Worm (Caenorhabditis elegans): ENCODE results near the gene M110.9.

Gene M110.9

ce11 chrII:8199803-8200202, 31.3 kb upstream of the M110.9 start:
- no peak for TF ChIP-seq ces-1 (GFP tag; optimal IDR thresholded peaks at IDR 0.05)
- no peak for TF ChIP-seq ceh-82 (tag; optimal IDR thresholded peaks at IDR 0.05)
- TF ChIP-seq elt-3 (tag; optimal IDR thresholded peaks at IDR 0.05), result peak in 1 of 6 experiments; percentile 27
- TF ChIP-seq lin-14 (GFP tag; optimal IDR thresholded peaks at IDR 0.05), result peak; percentile 34
- TF ChIP-seq ztf-4 (tag; optimal IDR thresholded peaks at IDR 0.05), result no peak
- peak; percentile 30 for TF ChIP-seq nhr-85 (tag)
- peak; percentile 100 for TF ChIP-seq blmp-1 (tag; optimal IDR thresholded peaks at IDR 0.05)
- no peak for TF ChIP-seq mdl-1 (tag; optimal IDR thresholded peaks at IDR 0.05)

ce11 chrII:8204039-8204438, 27.0 kb upstream of the M110.9 start, which contains the start of gene col-76:
Gene col-76 (plus strand): TSS chrII:8204339.
- TF ChIP-seq lin-13 (GFP tag; optimal IDR thresholded peaks at IDR 0.05) (no peak), mab-9 (GFP tag; IDR thresholded peaks at IDR 0.05) (no peak), snu-23 (GFP tag; optimal IDR thresholded peaks at IDR 0.05) (no peak), lin-14 (GFP tag; optimal IDR thresholded peaks at IDR 0.05) (no peak), grh-1 (GFP tag; IDR thresholded peaks at IDR 0.05) (no peak), lin-39 (tag; optimal IDR thresholded peaks at IDR 0.05) (no peak), sup-37 (GFP tag; optimal IDR thresholded peaks at IDR 0.05) (no peak), lir-3 (tag; optimal IDR thresholded peaks at IDR 0.05; ENCODE audit: poor library complexity) (no peak), xbp-1 (tag; optimal IDR thresholded peaks at IDR 0.05) (no peak), ceh-88 (GFP tag; IDR thresholded peaks at IDR 0.05) (no peak), nhr-90 (tag; optimal IDR thresholded peaks at IDR 0.05; ENCODE audit: poor library complexity) (no peak), fkh-8 (tag; optimal IDR thresholded peaks at IDR 0.05) (no peak), nhr-71 (tag; optimal IDR thresholded peaks at IDR 0.05) (no peak), jun-1 (tag; optimal IDR thresholded peaks at IDR 0.05) (no peak), aha-1 (tag; optimal IDR thresholded peaks at IDR 0.05) (no peak), nhr-76 (tag; optimal IDR thresholded peaks at IDR 0.05) (no peak)

- TF ChIP-seq elt-2 (tag; optimal IDR thresholded peaks at IDR 0.05) (peak; percentile 30), ceh-8 (GFP tag; optimal IDR thresholded peaks at IDR 0.05) (no peak), efl-1 (optimal IDR thresholded peaks at IDR 0.05) (no peak), efl-1 (GFP tag; optimal IDR thresholded peaks at IDR 0.05 in 1 of 2) (peak in 1 of 2 experiments; percentile 79), lin-13 (GFP tag; optimal IDR thresholded peaks at IDR 0.05) (no peak)
Observed at ce11 chrII:8205612-8206011, 25.5 kb upstream of the M110.9 start.

- TF ChIP-seq C16A3.4 (tag; optimal IDR thresholded peaks at IDR 0.05), result no peak
- no peak for TF ChIP-seq sptf-1 (tag; optimal IDR thresholded peaks at IDR 0.05)
- no peak for TF ChIP-seq aly-2 (tag; optimal IDR thresholded peaks at IDR 0.05)
- TF ChIP-seq egl-27 (tag; optimal IDR thresholded peaks at IDR 0.05), result no peak
- no peak for TF ChIP-seq ztf-11 (tag; optimal IDR thresholded peaks at IDR 0.05)
- TF ChIP-seq irx-1 (tag; optimal IDR thresholded peaks at IDR 0.05), result no peak
- TF ChIP-seq efl-1 (optimal IDR thresholded peaks at IDR 0.05), result no peak
- TF ChIP-seq efl-1 (GFP tag; optimal IDR thresholded peaks at IDR 0.05 in 1 of 2), result no peak
- TF ChIP-seq nhr-47 (tag; optimal IDR thresholded peaks at IDR 0.05), result no peak
- no peak for TF ChIP-seq dpl-1 (GFP tag; optimal IDR thresholded peaks at IDR 0.05)
- TF ChIP-seq lsy-2 (tag; optimal IDR thresholded peaks at IDR 0.05), result no peak
- no peak for TF ChIP-seq unc-62 (GFP tag; optimal IDR thresholded peaks at IDR 0.05)
- no peak for TF ChIP-seq lin-39 (tag; optimal IDR thresholded peaks at IDR 0.05)
- TF ChIP-seq nhr-77 (tag; optimal IDR thresholded peaks at IDR 0.05), result no peak
Observed at ce11 chrII:8209476-8209875, 21.6 kb upstream of the M110.9 start, which contains the start of gene M110.8. Gene M110.8 (minus strand): TSS chrII:8209576.

Measured in whole organism, L1 larva.